Worm (Caenorhabditis elegans) whole organism, L4 larva: Measurements from ENCODE around the gene nspc-1.

Source experiments
- D1046.2 ChIP-seq: fragments of 200-800 bp; sonication (Bioruptor generic); IDR thresholded peaks from 2 replicates; pipeline ENCODE4 v1.3.6; 2022; ENCODE audit warnings: missing genetic modification characterization, missing compliant biosample characterization
- F10B5.3 ChIP-seq: sonication (generic microtip); optimal IDR thresholded peaks from 2 replicates; lab custom pipeline; 2016; ENCODE audit warnings: mild to moderate bottlenecking, missing genetic modification characterization, missing compliant biosample characterization
- F44E2.7 ChIP-seq: fragments of 200-800 bp; sonication (Bioruptor generic); IDR thresholded peaks from 2 replicates; pipeline ENCODE4 v2.1.2; 2022; ENCODE audit warnings: missing genetic modification characterization, missing compliant biosample characterization
- F49E8.2 ChIP-seq: sonication (generic microtip); optimal IDR thresholded peaks from 2 replicates; lab custom pipeline; 2016; ENCODE audit warnings: missing compliant biosample characterization, mild to moderate bottlenecking, missing genetic modification characterization, borderline replicate concordance
- T20F7.1 ChIP-seq: fragments of 200-800 bp; sonication (Bioruptor generic); optimal IDR thresholded peaks from 2 replicates; lab custom pipeline; 2018; ENCODE audit warnings: mild to moderate bottlenecking, missing genetic modification characterization, missing compliant biosample characterization
- Y105C5A.15 ChIP-seq: fragments of 200-800 bp; sonication (Bioruptor generic); IDR thresholded peaks from 2 replicates; pipeline ENCODE4 v1.3.6; 2022; ENCODE audit warnings: missing genetic modification characterization, missing compliant biosample characterization
- ZK546.5 ChIP-seq, 2 experiments: sonication (generic microtip); optimal IDR thresholded peaks; 2 replicates each; lab custom pipeline; 2017; ENCODE audit warnings: missing biosample characterization in 2 of 2, missing genetic modification characterization in 2 of 2
- aha-1 ChIP-seq: fragments of 150-350 bp; peaks from one replicate; lab custom pipeline; 2014; ENCODE audit warnings: missing biosample characterization, missing genetic modification characterization
- attf-4 ChIP-seq: sonication (generic microtip); optimal IDR thresholded peaks from 3 replicates; lab custom pipeline; 2017; ENCODE audit warnings: missing biosample characterization, missing genetic modification characterization
- ceh-20 ChIP-seq: fragments of 200-800 bp; sonication (Bioruptor generic); IDR thresholded peaks from 2 replicates; pipeline ENCODE4 v1.3.6; 2022; ENCODE audit warnings: missing genetic modification reagents, missing genetic modification characterization, missing compliant biosample characterization
- ceh-32 ChIP-seq: sonication (generic microtip); optimal IDR thresholded peaks from 2 replicates; lab custom pipeline; 2016; ENCODE audit warnings: mild to moderate bottlenecking, missing genetic modification characterization, missing compliant biosample characterization; ENCODE audit not compliant: poor library complexity
- ceh-44 ChIP-seq: fragments of 200-800 bp; sonication (Bioruptor generic); IDR thresholded peaks from 2 replicates; pipeline ENCODE4 v1.3.6; 2022; ENCODE audit warnings: missing genetic modification reagents, missing genetic modification characterization, missing compliant biosample characterization
- ces-1 ChIP-seq: fragments of 150-350 bp; sonication (generic microtip); optimal IDR thresholded peaks from 4 replicates; lab custom pipeline; 2014; ENCODE audit warnings: missing biosample characterization, missing genetic modification reagents, missing genetic modification characterization
- daf-16 ChIP-seq, 3 experiments: sonication (generic microtip); optimal IDR thresholded peaks; 2 replicates each; lab custom pipeline; 2016 to 2017; ENCODE audit warnings: missing genetic modification characterization in 3 of 3, missing genetic modification reagents in 3 of 3, mild to moderate bottlenecking in 2 of 3, missing compliant biosample characterization in 2 of 3, missing biosample characterization in 1 of 3, moderate library complexity in 1 of 3
- daf-8 ChIP-seq: fragments of 200-800 bp; sonication (Bioruptor generic); IDR thresholded peaks from 2 replicates; pipeline ENCODE4 v1.3.6; 2022; ENCODE audit warnings: missing genetic modification characterization, missing compliant biosample characterization
- dmd-8 ChIP-seq: fragments of 200-800 bp; sonication (Bioruptor generic); IDR thresholded peaks from 2 replicates; pipeline ENCODE4 v1.3.6; 2022; ENCODE audit warnings: missing genetic modification characterization, missing compliant biosample characterization
- dmd-9 ChIP-seq: fragments of 200-800 bp; sonication (Bioruptor generic); IDR thresholded peaks from 2 replicates; pipeline ENCODE4 v1.3.6; 2022; ENCODE audit warnings: missing genetic modification reagents, missing genetic modification characterization, missing compliant biosample characterization
- dpl-1 ChIP-seq: fragments of 150-350 bp; optimal IDR thresholded peaks from 2 replicates; lab custom pipeline; 2014; ENCODE audit warnings: missing biosample characterization, missing genetic modification reagents, missing genetic modification characterization
- duxl-1 ChIP-seq: sonication (generic microtip); optimal IDR thresholded peaks from 2 replicates; lab custom pipeline; 2016; ENCODE audit warnings: mild to moderate bottlenecking, missing genetic modification characterization, moderate library complexity, missing compliant biosample characterization; ENCODE audit not compliant: poor library complexity
- egl-27 ChIP-seq: sonication (generic microtip); optimal IDR thresholded peaks from 3 replicates; lab custom pipeline; 2017; ENCODE audit warnings: missing biosample characterization, missing genetic modification reagents, missing genetic modification characterization
- gei-8 ChIP-seq: fragments of 200-800 bp; sonication (Bioruptor generic); optimal IDR thresholded peaks from 2 replicates; lab custom pipeline; 2018; ENCODE audit warnings: mild to moderate bottlenecking, missing genetic modification characterization, missing compliant biosample characterization
- hlh-11 ChIP-seq: fragments of 200-800 bp; sonication (Bioruptor generic); optimal IDR thresholded peaks from 2 replicates; lab custom pipeline; 2018; ENCODE audit warnings: mild to moderate bottlenecking, missing genetic modification characterization, missing compliant biosample characterization
- hlh-30 ChIP-seq: sonication (generic microtip); optimal IDR thresholded peaks from 2 replicates; lab custom pipeline; 2017; ENCODE audit warnings: antibody characterized with exemption, mild to moderate bottlenecking, missing genetic modification characterization, missing compliant biosample characterization; ENCODE audit not compliant: insufficient read depth
- jun-1 ChIP-seq: fragments of 150-350 bp; optimal IDR thresholded peaks from 2 replicates; lab custom pipeline; 2014; ENCODE audit warnings: missing biosample characterization, missing genetic modification reagents, missing genetic modification characterization
- lim-7 ChIP-seq: fragments of 200-800 bp; sonication (Bioruptor generic); IDR thresholded peaks from 2 replicates; pipeline ENCODE4 v1.3.6; 2022; ENCODE audit warnings: missing genetic modification characterization, missing compliant biosample characterization
- lin-13 ChIP-seq: fragments of 150-350 bp; optimal IDR thresholded peaks from 2 replicates; lab custom pipeline; 2014; ENCODE audit warnings: missing biosample characterization, missing genetic modification reagents, missing genetic modification characterization
- lin-29 ChIP-seq: fragments of 200-800 bp; sonication (Bioruptor generic); IDR thresholded peaks from 2 replicates; pipeline ENCODE4 v1.3.6; 2022; ENCODE audit warnings: missing genetic modification reagents, missing genetic modification characterization, missing compliant biosample characterization
- lin-38 ChIP-seq: fragments of 200-800 bp; sonication (Bioruptor generic); IDR thresholded peaks from 2 replicates; pipeline ENCODE4 v1.3.6; 2022; ENCODE audit warnings: missing genetic modification reagents, missing genetic modification characterization, missing compliant biosample characterization
- lin-39 ChIP-seq: fragments of 150-350 bp; optimal IDR thresholded peaks from 2 replicates; lab custom pipeline; 2014; ENCODE audit warnings: missing biosample characterization, missing genetic modification reagents, missing genetic modification characterization
- lir-3 ChIP-seq: sonication (generic microtip); optimal IDR thresholded peaks from 2 replicates; lab custom pipeline; 2016; ENCODE audit warnings: mild to moderate bottlenecking, missing genetic modification characterization, missing compliant biosample characterization
- madf-5 ChIP-seq, 2 experiments: fragments of 200-800 bp; sonication (Bioruptor generic); IDR thresholded peaks; 2 replicates each; pipeline ENCODE4 v1.3.6; 2022; ENCODE audit warnings: missing compliant biosample characterization in 2 of 2, missing genetic modification characterization in 2 of 2
- madf-9 ChIP-seq: fragments of 200-800 bp; sonication (Bioruptor generic); conservative IDR thresholded peaks from 2 replicates; pipeline ENCODE4 v1.3.6; 2022; ENCODE audit warnings: missing genetic modification reagents, missing genetic modification characterization, missing compliant biosample characterization
- mep-1 ChIP-seq: fragments of 150-350 bp; sonication (generic microtip); optimal IDR thresholded peaks from 3 replicates; lab custom pipeline; 2014; ENCODE audit warnings: missing biosample characterization, missing genetic modification characterization
- mes-2 ChIP-seq: sonication (generic microtip); optimal IDR thresholded peaks from 2 replicates; lab custom pipeline; 2016; ENCODE audit warnings: missing genotype, mild to moderate bottlenecking, missing genetic modification characterization, missing compliant biosample characterization; ENCODE audit not compliant: poor library complexity, severe bottlenecking
- mxl-2 ChIP-seq: fragments of 200-800 bp; sonication (Bioruptor generic); conservative IDR thresholded peaks from 2 replicates; pipeline ENCODE4 v1.3.6; 2022; ENCODE audit warnings: missing genetic modification reagents, missing genetic modification characterization, missing compliant biosample characterization
- nhr-102 ChIP-seq: sonication (generic microtip); optimal IDR thresholded peaks from 2 replicates; lab custom pipeline; 2016; ENCODE audit warnings: mild to moderate bottlenecking, missing genetic modification characterization, moderate library complexity, missing compliant biosample characterization
- nhr-11 ChIP-seq: fragments of 150-350 bp; optimal IDR thresholded peaks from 2 replicates; lab custom pipeline; 2014; ENCODE audit warnings: missing biosample characterization, missing genetic modification characterization
- nhr-111 ChIP-seq: fragments of 200-800 bp; sonication (Bioruptor generic); optimal IDR thresholded peaks from 2 replicates; lab custom pipeline; 2018; ENCODE audit warnings: mild to moderate bottlenecking, missing genetic modification characterization, missing compliant biosample characterization
- nhr-237 ChIP-seq: sonication (generic microtip); optimal IDR thresholded peaks from 2 replicates; lab custom pipeline; 2017; ENCODE audit warnings: missing biosample characterization, missing genetic modification characterization
- nhr-25 ChIP-seq: sonication (generic microtip); optimal IDR thresholded peaks from 2 replicates; lab custom pipeline; 2017; ENCODE audit warnings: missing genetic modification characterization, mild to moderate bottlenecking, missing compliant biosample characterization, antibody characterized with exemption, moderate library complexity, borderline replicate concordance; ENCODE audit not compliant: insufficient read depth
- nhr-41 ChIP-seq: fragments of 200-800 bp; sonication (Bioruptor generic); IDR thresholded peaks from 2 replicates; pipeline ENCODE4 v1.3.6; 2022; ENCODE audit warnings: missing genetic modification reagents, missing genetic modification characterization, missing compliant biosample characterization
- nhr-6 ChIP-seq: fragments of 150-350 bp; optimal IDR thresholded peaks from 2 replicates; lab custom pipeline; 2014; ENCODE audit warnings: missing biosample characterization, missing genetic modification characterization
- nhr-77 ChIP-seq: fragments of 150-350 bp; optimal IDR thresholded peaks from 2 replicates; lab custom pipeline; 2014; ENCODE audit warnings: missing biosample characterization, missing genetic modification characterization
- spr-3 ChIP-seq: fragments of 200-800 bp; sonication (Bioruptor generic); optimal IDR thresholded peaks from 2 replicates; lab custom pipeline; 2018; ENCODE audit warnings: mild to moderate bottlenecking, missing genetic modification characterization, missing compliant biosample characterization
- tag-97 ChIP-seq: fragments of 200-800 bp; sonication (Bioruptor generic); IDR thresholded peaks from 2 replicates; pipeline ENCODE4 v1.3.6; 2022; ENCODE audit warnings: missing genetic modification characterization, missing compliant biosample characterization
- unc-130 ChIP-seq: sonication (generic microtip); optimal IDR thresholded peaks from 2 replicates; lab custom pipeline; 2016; ENCODE audit warnings: missing genetic modification reagents, missing genetic modification characterization, missing compliant biosample characterization
- unc-39 ChIP-seq: sonication (generic microtip); optimal IDR thresholded peaks from 2 replicates; lab custom pipeline; 2017; ENCODE audit warnings: missing biosample characterization, missing genetic modification characterization
- unc-62 ChIP-seq, 3 experiments: fragments of 150-350 bp in 1 of 3; sonication (generic microtip); optimal IDR thresholded peaks in 2 of 3; peaks in 1 of 3; 1 replicate in 1 of 3; 2 replicates in 2 of 3; lab custom pipeline; 2014 to 2017; ENCODE audit warnings: missing biosample characterization in 3 of 3, missing genetic modification characterization in 3 of 3, missing genetic modification reagents in 3 of 3, missing genotype in 1 of 3
- zip-11 ChIP-seq: fragments of 200-800 bp; sonication (Bioruptor generic); IDR thresholded peaks from 2 replicates; pipeline ENCODE4 v1.3.6; 2022; ENCODE audit warnings: missing genetic modification characterization, missing compliant biosample characterization

The nspc-1 gene

DNA sequence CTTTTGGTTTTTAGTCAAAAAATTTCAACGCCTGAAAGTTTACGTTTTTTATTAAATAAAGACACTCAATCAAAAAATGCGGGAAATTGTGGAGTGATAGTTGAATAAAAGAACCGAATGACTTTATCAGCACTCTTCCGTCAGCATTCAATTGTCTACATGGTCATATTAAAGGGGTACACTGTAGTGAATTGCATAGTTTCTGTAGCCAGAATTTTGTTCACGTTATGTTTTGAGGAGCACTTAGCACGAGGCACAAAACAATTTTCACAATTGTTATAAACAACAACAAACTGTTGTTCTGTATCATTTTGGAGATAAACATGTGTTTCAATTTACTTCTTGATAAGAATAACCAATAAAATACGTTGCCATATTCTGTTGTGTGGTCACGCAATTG lies 14.1 kb upstream of the nspc-1 start, which contains the start of gene D2021.4 (continued):
- TF ChIP-seq daf-16 (GFP tag; optimal IDR thresholded peaks at IDR 0.05; lab: Kevin White, UChicago) (no peak), daf-16 (tag; optimal IDR thresholded peaks at IDR 0.05; lab: Kevin White, UChicago) (peak; percentile 98), spr-3 (GFP tag; lab: Kevin White, UChicago) (no peak), tag-97 (GFP tag; lab: Robert Waterston, UW) (no peak), mxl-2 (GFP tag; lab: Robert Waterston, UW) (no peak), nhr-6 (tag; lab: Kevin White, UChicago) (no peak), duxl-1 (tag; lab: Kevin White, UChicago) (no peak), egl-27 (tag; lab: Kevin White, UChicago) (no peak), lin-13 (GFP tag; lab: Kevin White, UChicago) (no peak), ceh-20 (no peak), nhr-111 (no peak), unc-39 (tag; lab: Kevin White, UChicago) (no peak), F49E8.2 (tag; lab: Kevin White, UChicago) (no peak), lin-29 (GFP tag; lab: Robert Waterston, UW) (no peak), attf-4 (tag; lab: Kevin White, UChicago) (no peak), unc-130 (GFP tag; lab: Kevin White, UChicago) (no peak), daf-8 (GFP tag; lab: Robert Waterston, UW) (no peak), D1046.2 (no peak), ceh-32 (tag; lab: Kevin White, UChicago) (no peak), unc-62 (GFP tag; optimal IDR thresholded peaks at IDR 0.05 in 1 of 2; lab: Kevin White, UChicago) (no peak), unc-62 (tag; optimal IDR thresholded peaks at IDR 0.05; lab: Kevin White, UChicago) (no peak), nhr-237 (tag; lab: Kevin White, UChicago) (no peak), jun-1 (tag; lab: Kevin White, UChicago) (no peak), F44E2.7 (GFP tag; lab: Robert Waterston, UW) (no peak), mep-1 (tag; lab: Kevin White, UChicago) (peak; percentile 13), lin-39 (tag; lab: Kevin White, UChicago) (no peak), hlh-11 (tag; lab: Kevin White, UChicago) (peak; percentile 71), T20F7.1 (GFP tag; lab: Kevin White, UChicago) (peak; percentile 4), aha-1 (tag; lab: Kevin White, UChicago) (no peak), nhr-11 (no peak), nhr-41 (GFP tag; lab: Robert Waterston, UW) (no peak), mes-2 (tag; lab: Kevin White, UChicago) (no peak), madf-5 (GFP tag; IDR thresholded peaks at IDR 0.05; lab: Robert Waterston, UW) (no peak), nhr-25 (tag; lab: Kevin White, UChicago) (no peak), dmd-9 (GFP tag; lab: Robert Waterston, UW) (no peak), ceh-44 (no peak), lin-38 (GFP tag; lab: Robert Waterston, UW) (no peak), Y105C5A.15 (GFP tag; lab: Robert Waterston, UW) (no peak), ZK546.5 (tag; optimal IDR thresholded peaks at IDR 0.05; lab: Kevin White, UChicago) (no peak), zip-11 (GFP tag; lab: Robert Waterston, UW) (no peak), nhr-102 (tag; lab: Kevin White, UChicago) (peak; percentile 27), lim-7 (GFP tag; lab: Robert Waterston, UW) (no peak), gei-8 (GFP tag; lab: Kevin White, UChicago) (no peak), ces-1 (GFP tag; lab: Kevin White, UChicago) (no peak), hlh-30 (tag; lab: Kevin White, UChicago) (peak; percentile 38), dmd-8 (no peak), madf-9 (GFP tag; lab: Robert Waterston, UW) (no peak), F10B5.3 (no peak), lir-3 (tag; lab: Kevin White, UChicago) (no peak), dpl-1 (GFP tag; lab: Kevin White, UChicago) (no peak), nhr-77 (tag; lab: Kevin White, UChicago) (peak; percentile 50)
